Worm (Caenorhabditis elegans): ENCODE measurements around the gene Y116A8B.1.

ce11 chrIV:17209309-17209708 is 6.8 kb upstream of the Y116A8B.1 start:
- TF ChIP-seq snpc-4 (tag; optimal IDR thresholded peaks at IDR 0.05) (no peak), unc-39 (tag; optimal IDR thresholded peaks at IDR 0.05) (no peak), elt-1 (tag; optimal IDR thresholded peaks at IDR 0.05) (no peak)

Measured in whole organism, L2 larva.